Fruit fly (Drosophila melanogaster) whole organism, embryonic: Measurements from ENCODE around the gene Ssu72.
A peak's percentile ranks its signal among the peaks of the same experiment; 100 is the strongest.

ENCODE experiments used
- ATbp ChIP-seq: fragments of 200-800 bp; sonication (Bioruptor generic); optimal IDR thresholded peaks from 2 replicates; lab custom pipeline; 2017; ENCODE audit warnings: missing biosample characterization, mild to moderate bottlenecking, missing genetic modification characterization, missing genetic modification reagents
- Abd-B ChIP-seq: fragments of 200-800 bp; sonication (Bioruptor generic); optimal IDR thresholded peaks from 2 replicates; lab custom pipeline; 2018; ENCODE audit warnings: missing biosample characterization, mild to moderate bottlenecking, missing genetic modification characterization, moderate library complexity
- B-H1 ChIP-seq: fragments of 200-800 bp; sonication (Bioruptor generic); IDR thresholded peaks from 3 replicates; pipeline ENCODE4 v1.3.6; 2022; ENCODE audit warnings: missing biosample characterization, missing genetic modification characterization
- BEAF-32 ChIP-seq: fragments of 200-800 bp; sonication (Bioruptor generic); optimal IDR thresholded peaks from 3 replicates; lab custom pipeline; 2017; ENCODE audit warnings: missing biosample characterization, missing genetic modification characterization, mild to moderate bottlenecking, moderate library complexity, missing genetic modification reagents
- BtbVII ChIP-seq: fragments of 200-800 bp; sonication (Bioruptor generic); optimal IDR thresholded peaks from 3 replicates; lab custom pipeline; 2017; ENCODE audit warnings: missing biosample characterization, mild to moderate bottlenecking, missing genetic modification characterization
- CG11696 ChIP-seq: fragments of 200-800 bp; sonication (Bioruptor generic); IDR thresholded peaks from 2 replicates; pipeline ENCODE4 v1.3.6; 2022; ENCODE audit warnings: missing biosample characterization, missing genetic modification characterization
- CG15011 ChIP-seq: fragments of 200-800 bp; sonication (Bioruptor generic); optimal IDR thresholded peaks from 3 replicates; lab custom pipeline; 2018; ENCODE audit warnings: missing biosample characterization, mild to moderate bottlenecking, missing genetic modification characterization
- CG16815 ChIP-seq: fragments of 200-800 bp; sonication (Bioruptor generic); optimal IDR thresholded peaks from 3 replicates; lab custom pipeline; 2017; ENCODE audit warnings: missing biosample characterization, mild to moderate bottlenecking, missing genetic modification characterization
- CG2120 ChIP-seq: fragments of 200-800 bp; sonication (Bioruptor generic); optimal IDR thresholded peaks from 3 replicates; lab custom pipeline; 2016; ENCODE audit warnings: missing biosample characterization, missing genetic modification characterization
- CG30020 ChIP-seq: fragments of 200-800 bp; optimal IDR thresholded peaks from 2 replicates; lab custom pipeline; 2019; ENCODE audit warnings: missing biosample characterization, mild to moderate bottlenecking, missing genetic modification characterization, moderate library complexity
- CG30431 ChIP-seq: fragments of 200-800 bp; sonication (Bioruptor generic); optimal IDR thresholded peaks from 2 replicates; lab custom pipeline; 2017; ENCODE audit warnings: missing biosample characterization, missing genetic modification characterization
- CG31365 ChIP-seq: fragments of 200-800 bp; sonication (Bioruptor generic); optimal IDR thresholded peaks from 2 replicates; lab custom pipeline; 2018; ENCODE audit warnings: missing biosample characterization, mild to moderate bottlenecking, missing genetic modification characterization
- CG32772 ChIP-seq: fragments of 200-800 bp; sonication (Bioruptor generic); IDR thresholded peaks from 2 replicates; pipeline ENCODE4 v1.3.6; 2022; ENCODE audit warnings: missing biosample characterization, missing genetic modification characterization
- CG33213 ChIP-seq: fragments of 200-800 bp; sonication (Bioruptor generic); optimal IDR thresholded peaks from 3 replicates; lab custom pipeline; 2016; ENCODE audit warnings: missing biosample characterization, missing genetic modification characterization
- CG4360 ChIP-seq: fragments of 200-800 bp; sonication (Bioruptor generic); IDR thresholded peaks from 2 replicates; pipeline ENCODE4 v1.3.6; 2022; ENCODE audit warnings: missing biosample characterization, missing genetic modification characterization
- CG4707 ChIP-seq: fragments of 200-800 bp; sonication (Bioruptor generic); optimal IDR thresholded peaks from 2 replicates; lab custom pipeline; 2018; ENCODE audit warnings: missing biosample characterization, mild to moderate bottlenecking, missing genetic modification characterization, moderate library complexity
- CG6689 ChIP-seq: fragments of 200-800 bp; sonication (Bioruptor generic); IDR thresholded peaks from 2 replicates; pipeline ENCODE4 v1.3.6; 2022; ENCODE audit warnings: missing biosample characterization, missing genetic modification characterization
- CG6765 ChIP-seq: fragments of 200-800 bp; sonication (Bioruptor generic); optimal IDR thresholded peaks from 3 replicates; lab custom pipeline; 2017; ENCODE audit warnings: missing biosample characterization, mild to moderate bottlenecking, missing genetic modification characterization
- CG7839 ChIP-seq: fragments of 200-800 bp; sonication (Bioruptor generic); optimal IDR thresholded peaks from 3 replicates; lab custom pipeline; 2018; ENCODE audit warnings: missing biosample characterization, mild to moderate bottlenecking, missing genetic modification characterization, moderate library complexity
- CG8290 ChIP-seq, 3 experiments: fragments of 200-800 bp; sonication (Bioruptor generic); optimal IDR thresholded peaks; 2 replicates each; lab custom pipeline; 2016 to 2019; ENCODE audit warnings: missing biosample characterization in 3 of 3, missing genetic modification characterization in 3 of 3, mild to moderate bottlenecking in 2 of 3, moderate library complexity in 1 of 3
- CG9215 ChIP-seq: fragments of 200-800 bp; sonication (Bioruptor generic); IDR thresholded peaks from 2 replicates; pipeline ENCODE4 v1.3.6; 2022; ENCODE audit warnings: missing biosample characterization, missing genetic modification characterization
- CG9817 ChIP-seq: fragments of 200-800 bp; sonication (Bioruptor generic); optimal IDR thresholded peaks from 2 replicates; lab custom pipeline; 2018; ENCODE audit warnings: missing biosample characterization, mild to moderate bottlenecking, missing genetic modification characterization, moderate library complexity
- CG9876 ChIP-seq: fragments of 200-800 bp; sonication (Bioruptor generic); optimal IDR thresholded peaks from 2 replicates; lab custom pipeline; 2016; ENCODE audit warnings: missing biosample characterization, missing genetic modification characterization
- CG9932 ChIP-seq: fragments of 200-800 bp; sonication (Bioruptor generic); IDR thresholded peaks from 2 replicates; pipeline ENCODE4 v1.3.6; 2022; ENCODE audit warnings: missing biosample characterization, missing genetic modification characterization
- CHES-1-like ChIP-seq: fragments of 200-800 bp; sonication (Bioruptor generic); optimal IDR thresholded peaks from 2 replicates; lab custom pipeline; 2016; ENCODE audit warnings: missing biosample characterization, missing genetic modification characterization
- CTCF ChIP-seq: fragments of 200-800 bp; sonication (Bioruptor generic); optimal IDR thresholded peaks from 2 replicates; lab custom pipeline; 2017; ENCODE audit warnings: missing biosample characterization, mild to moderate bottlenecking, missing genetic modification characterization, moderate library complexity
- Chrac-16 ChIP-seq: fragments of 200-800 bp; sonication (Bioruptor generic); optimal IDR thresholded peaks from 3 replicates; lab custom pipeline; 2016; ENCODE audit warnings: missing biosample characterization, missing genetic modification characterization
- D19A ChIP-seq: fragments of 200-800 bp; optimal IDR thresholded peaks from 3 replicates; lab custom pipeline; 2019; ENCODE audit warnings: missing biosample characterization, mild to moderate bottlenecking, missing genetic modification characterization, moderate library complexity
- Fer2 ChIP-seq: fragments of 200-800 bp; sonication (Bioruptor generic); optimal IDR thresholded peaks from 2 replicates; lab custom pipeline; 2018; ENCODE audit warnings: missing biosample characterization, mild to moderate bottlenecking, missing genetic modification characterization, moderate library complexity
- HLH54F ChIP-seq: fragments of 200-800 bp; sonication (Bioruptor generic); optimal IDR thresholded peaks from 3 replicates; lab custom pipeline; 2016; ENCODE audit warnings: missing biosample characterization, missing genetic modification characterization
- Hand ChIP-seq: fragments of 200-800 bp; sonication (Bioruptor generic); optimal IDR thresholded peaks from 2 replicates; lab custom pipeline; 2017; ENCODE audit warnings: mild to moderate bottlenecking, missing biosample characterization, missing genetic modification reagents, missing genetic modification characterization
- Hmr ChIP-seq: fragments of 200-800 bp; sonication (Bioruptor generic); optimal IDR thresholded peaks from 3 replicates; lab custom pipeline; 2017; ENCODE audit warnings: mild to moderate bottlenecking, missing biosample characterization, missing genetic modification reagents, missing genetic modification characterization
- Six4 ChIP-seq: fragments of 200-800 bp; sonication (Bioruptor generic); optimal IDR thresholded peaks from 2 replicates; lab custom pipeline; 2016; ENCODE audit warnings: missing biosample characterization, missing genetic modification characterization
- cg ChIP-seq: fragments of 200-800 bp; sonication (Bioruptor generic); optimal IDR thresholded peaks from 3 replicates; lab custom pipeline; 2019; ENCODE audit warnings: missing biosample characterization, mild to moderate bottlenecking, missing genetic modification characterization, moderate library complexity
- dimm ChIP-seq: fragments of 200-800 bp; sonication (Bioruptor generic); IDR thresholded peaks from 2 replicates; pipeline ENCODE4 v1.3.6; 2022; ENCODE audit warnings: missing biosample characterization, missing genetic modification characterization
- disco-r ChIP-seq: fragments of 200-800 bp; sonication (Bioruptor generic); optimal IDR thresholded peaks from 2 replicates; lab custom pipeline; 2016; ENCODE audit warnings: missing biosample characterization, missing genetic modification characterization
- hth ChIP-seq: fragments of >200 bp; optimal IDR thresholded peaks from 2 replicates; lab custom pipeline; 2017; ENCODE audit warnings: inconsistent platforms
- jumu ChIP-seq: fragments of 200-800 bp; sonication (Bioruptor generic); optimal IDR thresholded peaks from 3 replicates; lab custom pipeline; 2016; ENCODE audit warnings: missing biosample characterization, missing genetic modification characterization
- lola ChIP-seq, 3 experiments: fragments of >200 bp in 2 of 3; fragments of 200-800 bp in 1 of 3; sonication (Bioruptor generic) in 1 of 3; optimal IDR thresholded peaks; 2 replicates each; lab custom pipeline; 2017 to 2019; ENCODE audit warnings: missing biosample characterization in 3 of 3, missing genetic modification characterization in 3 of 3, mild to moderate bottlenecking in 1 of 3, moderate library complexity in 1 of 3
- maf-S ChIP-seq: fragments of 200-800 bp; sonication (Bioruptor generic); optimal IDR thresholded peaks from 2 replicates; lab custom pipeline; 2016; ENCODE audit warnings: missing biosample characterization, missing genetic modification characterization
- mld ChIP-seq: fragments of 200-800 bp; sonication (Bioruptor generic); IDR thresholded peaks from 3 replicates; pipeline ENCODE4 v1.3.6; 2022; ENCODE audit warnings: missing biosample characterization, missing genetic modification characterization; ENCODE audit not compliant: partially characterized antibody
- oc ChIP-seq: fragments of 200-800 bp; sonication (Bioruptor generic); optimal IDR thresholded peaks from 2 replicates; lab custom pipeline; 2018; ENCODE audit warnings: missing biosample characterization, mild to moderate bottlenecking, missing genetic modification characterization, moderate library complexity
- odd ChIP-seq: fragments of 200-800 bp; sonication (Bioruptor generic); optimal IDR thresholded peaks from 2 replicates; lab custom pipeline; 2017; ENCODE audit warnings: missing biosample characterization, mild to moderate bottlenecking, missing genetic modification characterization
- row ChIP-seq: fragments of 200-800 bp; sonication (Bioruptor generic); IDR thresholded peaks from 3 replicates; pipeline ENCODE4 v1.3.6; 2022; ENCODE audit warnings: missing biosample characterization, missing genetic modification characterization
- schlank ChIP-seq: fragments of 200-800 bp; sonication (Bioruptor generic); optimal IDR thresholded peaks from 2 replicates; lab custom pipeline; 2018; ENCODE audit warnings: missing biosample characterization, mild to moderate bottlenecking, missing genetic modification characterization
- sens ChIP-seq: fragments of 200-800 bp; sonication (Bioruptor generic); peaks from one replicate; lab custom pipeline; 2016; ENCODE audit warnings: missing biosample characterization, missing genetic modification characterization
- shn ChIP-seq: fragments of 200-800 bp; sonication (Bioruptor generic); optimal IDR thresholded peaks from 3 replicates; lab custom pipeline; 2016; ENCODE audit warnings: missing biosample characterization, missing genetic modification characterization
- slou ChIP-seq: fragments of 200-800 bp; sonication (Bioruptor generic); optimal IDR thresholded peaks from 3 replicates; lab custom pipeline; 2016; ENCODE audit warnings: missing biosample characterization, missing genetic modification characterization
- tgo ChIP-seq: fragments of 200-800 bp; sonication (Bioruptor generic); IDR thresholded peaks from 3 replicates; pipeline ENCODE4 v1.3.6; 2022; ENCODE audit warnings: missing biosample characterization, missing genetic modification characterization
- usp ChIP-seq: fragments of >200 bp; optimal IDR thresholded peaks from 2 replicates; lab custom pipeline; 2017; ENCODE audit warnings: missing biosample characterization, missing genetic modification characterization
- wdn ChIP-seq: fragments of 200-800 bp; sonication (Bioruptor generic); IDR thresholded peaks from 2 replicates; pipeline ENCODE4 v1.3.6; 2022; ENCODE audit warnings: missing biosample characterization, missing genetic modification characterization

The Ssu72 gene

DNA sequence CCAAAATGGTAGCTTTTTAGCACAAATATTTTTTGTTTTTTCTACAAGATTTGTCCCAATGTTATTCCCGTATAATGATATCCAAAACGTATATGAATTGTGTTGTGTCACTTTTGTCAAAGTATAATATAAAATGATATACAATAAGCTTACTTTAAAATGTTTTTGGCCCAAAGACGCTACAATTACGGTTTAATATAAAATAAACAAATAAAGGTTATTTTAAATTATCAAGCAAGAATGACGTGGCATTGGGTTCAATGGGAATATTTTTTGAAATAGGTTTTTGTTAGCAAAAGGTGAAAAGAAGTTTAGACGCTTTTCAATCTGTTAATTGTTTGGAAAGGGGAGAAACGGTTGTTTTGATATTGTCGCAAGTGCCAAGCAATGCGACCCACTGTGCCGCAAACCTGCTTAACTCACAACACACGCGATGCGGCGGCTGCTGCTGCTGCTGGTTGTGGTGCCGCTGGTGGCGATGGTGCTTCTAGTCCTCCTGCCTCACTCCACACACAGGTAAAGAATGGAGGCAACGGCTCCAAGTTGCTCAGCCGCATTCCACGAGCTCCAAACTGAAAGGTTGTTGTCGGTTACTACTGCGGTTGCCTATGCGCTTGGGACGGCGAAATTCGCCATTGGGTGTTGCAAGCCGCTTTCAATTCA, 1.0 kb upstream of the Ssu72 start (continued):
- peak; percentile 61 for TF ChIP-seq CG16815
- peak; percentile 5 for TF ChIP-seq cg
- TF ChIP-seq CG6689 = peak; percentile 29; the same call in 1 of the 2 replicates
- TF ChIP-seq CG6765 = peak; percentile 42
- TF ChIP-seq BtbVII (GFP tag; lab: Kevin White, UChicago) = peak; percentile 5
- no peak for TF ChIP-seq schlank (tag; lab: Kevin White, UChicago)
- TF ChIP-seq CG9817 = peak; percentile 4
- TF ChIP-seq CG11696 (GFP tag; lab: Robert Waterston, UW) = no peak
- TF ChIP-seq Abd-B = peak; percentile 41
- peak; percentile 57 for TF ChIP-seq CG15011 (GFP tag; lab: Kevin White, UChicago)
- TF ChIP-seq Hmr = peak; percentile 53
- TF ChIP-seq CG9932 (GFP tag; lab: Robert Waterston, UW) = 0 out of 2 replicates have a peak, but pooled peaks have one; percentile 4
- no peak for TF ChIP-seq CG8290 (GFP tag; optimal IDR thresholded peaks at IDR 0.05; lab: Kevin White, UChicago)
- no peak for TF ChIP-seq CG8290 (tag; optimal IDR thresholded peaks at IDR 0.05; lab: Kevin White, UChicago)
- TF ChIP-seq Hand (GFP tag; lab: Kevin White, UChicago) = peak; percentile 43
- TF ChIP-seq dimm (GFP tag; lab: Robert Waterston, UW) = no peak
- no peak for TF ChIP-seq disco-r (GFP tag; lab: Kevin White, UChicago)
- peak; percentile 37 for TF ChIP-seq HLH54F
- peak; percentile 62 for TF ChIP-seq CG2120
- peak; percentile 11 for TF ChIP-seq Chrac-16 (GFP tag; lab: Kevin White, UChicago)
- TF ChIP-seq Fer2 (tag; lab: Kevin White, UChicago) = no peak
- TF ChIP-seq CG4360 (GFP tag; lab: Robert Waterston, UW) = no peak
- peak; percentile 71 for TF ChIP-seq row (GFP tag; lab: Robert Waterston, UW)
- TF ChIP-seq CTCF (GFP tag; lab: Kevin White, UChicago) = no peak
- peak; percentile 91 for TF ChIP-seq sens (GFP tag; lab: Kevin White, UChicago)
- peak; percentile 24 for TF ChIP-seq ATbp
- no peak for TF ChIP-seq CG30020 (tag; lab: Kevin White, UChicago)
- peak; percentile 58 for TF ChIP-seq odd

DNA sequence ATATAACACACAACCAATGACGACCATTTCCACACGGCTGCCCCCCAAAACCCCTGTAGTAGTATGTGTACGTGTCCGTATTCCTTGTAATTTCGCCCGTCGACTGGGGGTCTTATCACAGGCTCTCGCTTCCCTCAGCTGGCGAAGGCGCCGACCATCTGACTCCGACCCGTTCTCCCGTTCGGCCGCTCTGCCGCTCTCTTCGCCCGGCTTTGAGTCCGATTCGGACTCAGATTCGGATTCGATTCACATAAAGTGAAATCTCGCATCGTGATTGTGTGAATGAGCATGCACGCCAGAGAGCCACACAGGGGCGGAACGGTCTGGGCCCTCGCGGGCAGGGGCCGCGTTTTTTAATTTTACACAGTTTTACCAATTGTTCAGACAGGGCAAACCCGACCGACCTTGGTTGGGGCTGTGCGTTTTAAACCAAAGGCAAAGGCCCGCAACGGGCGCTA, 1.4 kb downstream of the Ssu72 start:
- TF ChIP-seq tgo (GFP tag; lab: Robert Waterston, UW) (peak; percentile 64), CG9215 (GFP tag; lab: Robert Waterston, UW) (peak; percentile 62), jumu (GFP tag; lab: Kevin White, UChicago) (peak; percentile 27), CG31365 (tag; lab: Kevin White, UChicago) (no peak), BEAF-32 (GFP tag; lab: Kevin White, UChicago) (no peak), CG9876 (GFP tag; lab: Kevin White, UChicago) (no peak), cg (peak; percentile 65), slou (GFP tag; lab: Kevin White, UChicago) (no peak), mld (GFP tag; lab: Robert Waterston, UW) (no peak), lola (GFP tag; optimal IDR thresholded peaks at IDR 0.05; lab: Kevin White, UChicago) (no peak), CG30431 (GFP tag; lab: Kevin White, UChicago) (no peak), CG4707 (GFP tag; lab: Kevin White, UChicago) (no peak), CG33213 (peak; percentile 3), Fer2 (tag; lab: Kevin White, UChicago) (no peak), wdn (GFP tag; lab: Robert Waterston, UW) (peak; percentile 29; the same call in 1 of the 2 replicates), Six4 (GFP tag; lab: Kevin White, UChicago) (no peak), usp (no peak), CG32772 (GFP tag; lab: Robert Waterston, UW) (peak; percentile 53; the same call in 1 of the 2 replicates), B-H1 (no peak), hth (lab: Kevin White, UChicago) (no peak), D19A (tag; lab: Kevin White, UChicago) (no peak), oc (no peak), shn (peak; percentile 45), maf-S (GFP tag; lab: Kevin White, UChicago) (no peak), CG7839 (peak; percentile 38), CHES-1-like (GFP tag; lab: Kevin White, UChicago) (no peak)
